Worm (Caenorhabditis elegans) whole organism, L4 larva: ENCODE measurements around the gene gei-13.

Experiments
- ama-1 ChIP-seq: fragments of 150-350 bp; optimal IDR thresholded peaks from 2 replicates; lab custom pipeline; 2014; ENCODE audit warnings: inconsistent platforms, mixed read lengths
- lin-13 ChIP-seq: fragments of 150-350 bp; optimal IDR thresholded peaks from 2 replicates; lab custom pipeline; 2014; ENCODE audit warnings: missing biosample characterization, missing genetic modification reagents, missing genetic modification characterization
- unc-62 ChIP-seq, 3 experiments: fragments of 150-350 bp in 1 of 3; sonication (generic microtip); optimal IDR thresholded peaks in 2 of 3; peaks in 1 of 3; 1 replicate in 1 of 3; 2 replicates in 2 of 3; lab custom pipeline; 2014 to 2017; ENCODE audit warnings: missing biosample characterization in 3 of 3, missing genetic modification characterization in 3 of 3, missing genetic modification reagents in 3 of 3, missing genotype in 1 of 3

DNA sequence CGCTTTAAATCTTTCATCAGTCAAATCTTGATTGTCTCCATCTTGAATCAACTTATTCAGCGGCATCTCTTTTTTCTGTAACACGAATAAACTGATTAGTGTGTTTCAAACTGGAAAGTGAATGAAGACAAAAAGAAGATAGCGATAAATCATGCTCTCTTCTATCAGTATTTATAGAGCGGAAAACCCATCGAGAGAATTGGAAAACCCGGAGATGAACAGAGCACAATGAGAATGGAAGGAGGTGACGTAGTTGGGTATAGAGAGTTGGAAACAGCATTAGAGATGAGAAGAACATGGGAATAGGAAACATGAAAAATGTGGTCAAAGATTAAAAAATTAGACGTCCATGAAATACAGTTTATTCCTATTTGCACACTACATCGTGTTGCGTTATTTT, 44.8 kb downstream of the gei-13 start, which contains the start of gene acox-1.5:
- TF ChIP-seq unc-62 (GFP tag; optimal IDR thresholded peaks at IDR 0.05 in 1 of 2; lab: Kevin White, UChicago) (peak in 1 of 2 experiments; percentile 16), unc-62 (tag; optimal IDR thresholded peaks at IDR 0.05; lab: Kevin White, UChicago) (no peak), ama-1 (lab: Kevin White, UChicago) (no peak), lin-13 (no peak)
